Worm (Caenorhabditis elegans) whole organism, L3 larva: Measurements from ENCODE around the gene F38B2.3.
A peak's percentile ranks its signal among the peaks of the same experiment; 100 is the strongest.

Experiments used
- R02D3.7 ChIP-seq: fragments of 150-350 bp; optimal IDR thresholded peaks from 2 replicates; lab custom pipeline; 2014; ENCODE audit warnings: missing biosample characterization, missing genetic modification characterization
- ZK546.5 ChIP-seq: sonication (generic microtip); optimal IDR thresholded peaks from 2 replicates; lab custom pipeline; 2017; ENCODE audit warnings: missing biosample characterization, missing genetic modification characterization
- ama-1 ChIP-seq: fragments of 150-350 bp; optimal IDR thresholded peaks from 2 replicates; lab custom pipeline; 2018
- ceh-28 ChIP-seq: fragments of 150-350 bp; optimal IDR thresholded peaks from 2 replicates; lab custom pipeline; 2014; ENCODE audit warnings: missing biosample characterization, missing genetic modification reagents, missing genetic modification characterization
- ceh-82 ChIP-seq: fragments of 150-350 bp; optimal IDR thresholded peaks from 2 replicates; lab custom pipeline; 2014; ENCODE audit warnings: missing biosample characterization, missing genetic modification characterization
- ceh-9 ChIP-seq: sonication (generic microtip); optimal IDR thresholded peaks from 2 replicates; lab custom pipeline; 2018; ENCODE audit warnings: missing biosample characterization, missing genetic modification characterization
- daf-12 ChIP-seq: fragments of 150-350 bp; optimal IDR thresholded peaks from 2 replicates; lab custom pipeline; 2014; ENCODE audit warnings: missing biosample characterization, missing genetic modification reagents, missing genetic modification characterization
- egl-27 ChIP-seq: sonication (generic microtip); optimal IDR thresholded peaks from 4 replicates; lab custom pipeline; 2017; ENCODE audit warnings: missing biosample characterization, missing genetic modification reagents, missing genetic modification characterization
- elt-1 ChIP-seq: fragments of 150-350 bp; optimal IDR thresholded peaks from 2 replicates; lab custom pipeline; 2014; ENCODE audit warnings: missing biosample characterization, missing genetic modification characterization
- elt-2 ChIP-seq: sonication (generic microtip); optimal IDR thresholded peaks from 2 replicates; lab custom pipeline; 2016; ENCODE audit warnings: missing genetic modification reagents, mild to moderate bottlenecking, missing genetic modification characterization, missing compliant biosample characterization
- elt-3 ChIP-seq, 3 experiments: fragments of 150-350 bp in 1 of 3; sonication (generic microtip) in 2 of 3; optimal IDR thresholded peaks; 2 replicates in 2 of 3; 4 replicates in 1 of 3; lab custom pipeline; 2014 to 2017; ENCODE audit warnings: missing biosample characterization in 3 of 3, missing genetic modification characterization in 3 of 3
- eor-1 ChIP-seq, 2 experiments: fragments of 150-350 bp; optimal IDR thresholded peaks; 2 replicates each; lab custom pipeline; 2014 to 2018; ENCODE audit warnings: missing biosample characterization in 2 of 2, missing genetic modification characterization in 2 of 2
- fkh-10 ChIP-seq: sonication (generic microtip); optimal IDR thresholded peaks from 2 replicates; lab custom pipeline; 2017; ENCODE audit warnings: missing biosample characterization, missing genetic modification reagents, missing genetic modification characterization
- fkh-2 ChIP-seq: fragments of 150-350 bp; optimal IDR thresholded peaks from 2 replicates; lab custom pipeline; 2014; ENCODE audit warnings: missing biosample characterization, missing genetic modification reagents, missing genetic modification characterization
- fos-1 ChIP-seq: fragments of 150-350 bp; optimal IDR thresholded peaks from 2 replicates; lab custom pipeline; 2014; ENCODE audit warnings: missing biosample characterization, missing genetic modification characterization
- jun-1 ChIP-seq: fragments of 150-350 bp; optimal IDR thresholded peaks from 2 replicates; lab custom pipeline; 2014; ENCODE audit warnings: missing biosample characterization, missing genetic modification reagents, missing genetic modification characterization
- lin-39 ChIP-seq: fragments of 150-350 bp; optimal IDR thresholded peaks from 2 replicates; lab custom pipeline; 2018; ENCODE audit warnings: missing biosample characterization, missing genetic modification reagents, missing genetic modification characterization
- lsy-12 ChIP-seq: sonication (generic microtip); optimal IDR thresholded peaks from 2 replicates; lab custom pipeline; 2016; ENCODE audit warnings: mild to moderate bottlenecking, missing genetic modification characterization, missing compliant biosample characterization
- mdl-1 ChIP-seq: fragments of 150-350 bp; optimal IDR thresholded peaks from 2 replicates; lab custom pipeline; 2014; ENCODE audit warnings: missing biosample characterization, missing genetic modification characterization
- mml-1 ChIP-seq: fragments of 150-350 bp; sonication (generic microtip); optimal IDR thresholded peaks from 3 replicates; lab custom pipeline; 2014; ENCODE audit warnings: missing biosample characterization, missing genetic modification characterization
- nhr-11 ChIP-seq: fragments of 150-350 bp; optimal IDR thresholded peaks from 2 replicates; lab custom pipeline; 2014; ENCODE audit warnings: missing biosample characterization, missing genetic modification characterization
- nhr-12 ChIP-seq: fragments of 150-350 bp; optimal IDR thresholded peaks from 2 replicates; lab custom pipeline; 2014; ENCODE audit warnings: missing biosample characterization, missing genetic modification characterization
- nhr-25 ChIP-seq: sonication (generic microtip); optimal IDR thresholded peaks from 2 replicates; lab custom pipeline; 2017; ENCODE audit warnings: missing biosample characterization, missing genetic modification characterization
- nhr-28 ChIP-seq: fragments of 150-350 bp; optimal IDR thresholded peaks from 2 replicates; lab custom pipeline; 2014; ENCODE audit warnings: missing biosample characterization, missing genetic modification characterization
- nhr-43 ChIP-seq: sonication (generic microtip); optimal IDR thresholded peaks from 2 replicates; lab custom pipeline; 2016; ENCODE audit warnings: mild to moderate bottlenecking, missing genetic modification characterization, missing compliant biosample characterization; ENCODE audit not compliant: poor library complexity, severe bottlenecking
- nhr-67 ChIP-seq: fragments of 150-350 bp; optimal IDR thresholded peaks from 2 replicates; lab custom pipeline; 2014; ENCODE audit warnings: missing biosample characterization, missing genetic modification characterization
- nhr-76 ChIP-seq: fragments of 150-350 bp; sonication (generic microtip); optimal IDR thresholded peaks from 5 replicates; lab custom pipeline; 2014; ENCODE audit warnings: missing biosample characterization, missing genetic modification characterization
- nhr-77 ChIP-seq: fragments of 150-350 bp; optimal IDR thresholded peaks from 2 replicates; lab custom pipeline; 2014; ENCODE audit warnings: missing biosample characterization, missing genetic modification characterization
- pqm-1 ChIP-seq: fragments of 150-350 bp; optimal IDR thresholded peaks from 2 replicates; lab custom pipeline; 2017; ENCODE audit warnings: missing biosample characterization, missing genetic modification characterization, inconsistent platforms
- sea-2 ChIP-seq: fragments of 150-350 bp; sonication (generic microtip); optimal IDR thresholded peaks from 4 replicates; lab custom pipeline; 2014; ENCODE audit warnings: missing biosample characterization, missing genetic modification reagents, missing genetic modification characterization
- skn-1 ChIP-seq: fragments of 150-350 bp; optimal IDR thresholded peaks from 2 replicates; lab custom pipeline; 2014; ENCODE audit warnings: missing biosample characterization, missing genetic modification characterization
- snpc-4 ChIP-seq: fragments of 150-350 bp; optimal IDR thresholded peaks from 2 replicates; lab custom pipeline; 2014; ENCODE audit warnings: missing biosample characterization, missing genetic modification characterization
- unc-62 ChIP-seq: fragments of 150-350 bp; sonication (generic microtip); optimal IDR thresholded peaks from 4 replicates; lab custom pipeline; 2014; ENCODE audit warnings: missing biosample characterization, missing genetic modification reagents, missing genetic modification characterization
- zag-1 ChIP-seq: fragments of 150-350 bp; optimal IDR thresholded peaks from 2 replicates; lab custom pipeline; 2014; ENCODE audit warnings: missing biosample characterization, missing genetic modification characterization

The F38B2.3 gene

DNA sequence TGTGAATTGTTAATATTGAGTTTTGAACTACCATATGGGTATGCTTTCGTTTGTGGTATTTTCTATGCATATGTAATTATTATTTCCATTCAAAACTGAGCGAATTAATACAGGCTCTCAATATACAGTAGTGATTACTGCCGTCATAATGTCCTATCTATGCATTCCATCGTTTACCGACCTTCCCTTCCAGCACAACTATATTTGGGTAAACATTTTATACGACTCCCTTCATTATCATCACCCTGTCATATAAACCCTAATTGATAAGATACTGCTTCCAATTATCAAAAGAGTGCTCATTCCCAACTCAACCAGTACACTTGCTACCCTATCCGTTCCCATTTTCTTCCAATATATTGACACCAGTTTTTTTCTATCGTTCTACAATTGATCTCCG, 3.8 kb upstream of the F38B2.3 start:
- TF ChIP-seq jun-1 (tag; lab: Kevin White, UChicago): peak; percentile 6
- peak; percentile 59 for TF ChIP-seq pqm-1 (tag; lab: Kevin White, UChicago)
- peak; percentile 86 for TF ChIP-seq elt-2 (tag; lab: Kevin White, UChicago)
- TF ChIP-seq mml-1: no peak

DNA sequence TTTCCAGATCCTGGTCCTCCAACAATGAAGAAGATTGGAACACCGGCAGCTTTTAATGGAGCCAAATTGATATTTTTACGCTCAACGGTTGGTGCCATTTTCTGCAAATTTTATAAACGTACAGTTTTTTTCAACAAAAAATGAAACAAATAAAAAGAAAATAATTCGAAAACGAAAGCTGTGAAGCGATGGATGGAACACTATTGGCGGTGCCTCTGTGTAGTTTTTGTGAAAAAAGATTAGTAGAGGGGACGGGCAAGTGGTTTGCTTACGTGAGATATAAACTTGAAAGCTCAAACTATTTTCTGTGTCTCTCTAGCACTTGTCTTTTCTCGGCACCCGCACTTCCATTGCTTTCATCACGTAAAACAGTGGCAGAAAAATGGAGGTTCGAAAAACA, 1.5 kb upstream of the F38B2.3 start, which contains the start of gene F38B2.4:
Gene F38B2.4 (minus strand): TSS at position 101 of the 400 bp plus-strand sequence.
- no peak for TF ChIP-seq nhr-28 (tag; lab: Kevin White, UChicago)
- no peak for TF ChIP-seq nhr-12 (tag; lab: Kevin White, UChicago)
- no peak for TF ChIP-seq fkh-10 (GFP tag; lab: Kevin White, UChicago)
- no peak for TF ChIP-seq nhr-76 (tag; lab: Kevin White, UChicago)
- TF ChIP-seq lin-39 (tag; lab: Kevin White, UChicago): no peak
- TF ChIP-seq egl-27 (tag; lab: Kevin White, UChicago): no peak
- no peak for TF ChIP-seq elt-1 (tag; lab: Kevin White, UChicago)
- TF ChIP-seq, all 47 proteins: peak for 0

DNA sequence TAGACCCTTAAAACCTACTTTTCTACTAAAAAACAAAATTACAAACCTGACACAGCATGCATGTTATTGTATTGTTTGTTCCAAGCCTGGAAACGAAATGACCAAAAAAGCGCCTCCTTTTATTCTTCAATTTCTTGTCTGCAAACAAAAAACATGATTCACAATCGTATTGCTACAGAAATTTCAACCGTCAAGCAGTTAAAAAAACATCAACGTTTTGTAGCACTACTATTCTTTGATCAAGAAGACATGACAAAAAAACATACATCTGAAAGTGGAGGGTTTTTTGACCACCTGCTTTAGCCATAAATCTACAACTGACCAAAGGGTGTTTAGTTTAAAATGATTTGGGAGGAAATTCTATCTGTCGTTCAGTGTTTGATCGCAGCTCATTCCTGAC, 5.0 kb downstream of the F38B2.3 start, which contains the start of gene F38B2.6:
Gene F38B2.6 (minus strand): TSS at position 101 of the 400 bp plus-strand sequence.
- no peak for TF ChIP-seq ceh-82 (tag; lab: Kevin White, UChicago)
- TF ChIP-seq nhr-76 (tag; lab: Kevin White, UChicago): no peak
- TF ChIP-seq sea-2 (GFP tag; lab: Kevin White, UChicago): no peak
- TF ChIP-seq nhr-43 (tag; lab: Kevin White, UChicago): no peak
- no peak for TF ChIP-seq mml-1
- no peak for TF ChIP-seq nhr-77 (tag; lab: Kevin White, UChicago)
- TF ChIP-seq zag-1 (tag; lab: Kevin White, UChicago): no peak
- TF ChIP-seq nhr-25: no peak
- no peak for TF ChIP-seq R02D3.7 (tag; lab: Kevin White, UChicago)
- TF ChIP-seq fkh-2: no peak
- TF ChIP-seq ceh-9 (tag; lab: Kevin White, UChicago): no peak
- TF ChIP-seq skn-1 (tag; lab: Kevin White, UChicago): no peak
- TF ChIP-seq mdl-1 (tag; lab: Kevin White, UChicago): no peak
- no peak for TF ChIP-seq snpc-4
- TF ChIP-seq fos-1 (tag; lab: Kevin White, UChicago): no peak
- TF ChIP-seq, all 47 proteins: peak for 0

DNA sequence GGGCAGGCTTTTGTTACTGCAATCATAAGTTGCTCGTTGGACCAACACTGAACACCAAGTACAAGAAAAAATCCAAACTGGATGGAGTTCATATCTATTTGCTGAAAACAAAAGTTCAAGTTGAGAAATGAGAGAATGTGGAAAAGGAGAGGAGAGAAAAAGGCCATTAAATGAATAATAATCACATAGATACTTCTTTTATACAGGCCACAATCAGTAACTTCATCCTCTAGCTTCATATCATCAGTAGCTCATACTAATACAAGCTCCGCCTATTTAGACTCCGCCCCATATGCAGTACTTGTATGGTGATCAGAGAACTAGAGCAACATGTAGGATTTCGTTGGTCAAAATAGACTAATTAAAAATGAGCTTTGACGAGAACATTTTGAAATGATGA, 6.9 kb downstream of the F38B2.3 start, which contains the start of gene F38B2.2:
Gene F38B2.2 (minus strand): TSS at position 101 of the 400 bp plus-strand sequence.
- TF ChIP-seq nhr-11 (tag; lab: Kevin White, UChicago): no peak
- TF ChIP-seq egl-27 (tag; lab: Kevin White, UChicago): no peak
- TF ChIP-seq fkh-10 (GFP tag; lab: Kevin White, UChicago): no peak
- no peak for TF ChIP-seq lin-39 (tag; lab: Kevin White, UChicago)
- no peak for TF ChIP-seq lsy-12 (tag; lab: Kevin White, UChicago)
- TF ChIP-seq unc-62 (GFP tag; lab: Kevin White, UChicago): no peak
- TF ChIP-seq nhr-67: no peak
- no peak for TF ChIP-seq ceh-9 (tag; lab: Kevin White, UChicago)
- no peak for TF ChIP-seq ceh-82 (tag; lab: Kevin White, UChicago)
- TF ChIP-seq ZK546.5 (tag; lab: Kevin White, UChicago): no peak
- no peak for TF ChIP-seq elt-3 (tag; optimal IDR thresholded peaks at IDR 0.05; lab: Kevin White, UChicago)
- TF ChIP-seq ceh-28 (tag; lab: Kevin White, UChicago): no peak
- no peak for TF ChIP-seq ama-1

DNA sequence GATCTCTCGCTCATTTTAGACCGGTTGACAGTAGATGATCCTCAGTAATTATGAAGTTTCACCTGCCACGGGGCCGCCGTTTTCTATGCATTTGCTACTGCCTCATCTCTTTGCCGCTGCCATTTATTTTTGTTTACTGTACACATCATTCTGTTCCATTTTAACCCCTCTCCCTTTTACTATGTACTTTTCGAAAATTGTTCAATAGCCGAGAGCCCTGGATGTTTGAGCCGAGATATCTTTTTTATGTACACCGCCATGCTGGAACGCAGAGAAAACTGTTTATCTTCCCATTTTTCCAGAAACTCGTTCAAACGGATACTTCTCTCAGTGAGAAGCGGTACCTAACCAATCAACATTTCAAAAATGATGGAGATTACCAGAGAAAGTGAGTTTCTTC, 15.3 kb downstream of the F38B2.3 start, which contains the start of gene ifa-1:
Gene ifa-1 (plus strand): TSS at position 301 of the 400 bp plus-strand sequence.
- TF ChIP-seq daf-12 (tag; lab: Kevin White, UChicago) (no peak), unc-62 (GFP tag; lab: Kevin White, UChicago) (no peak), R02D3.7 (tag; lab: Kevin White, UChicago) (no peak), egl-27 (tag; lab: Kevin White, UChicago) (no peak), eor-1 (tag; optimal IDR thresholded peaks at IDR 0.05; lab: Kevin White, UChicago) (no peak), zag-1 (tag; lab: Kevin White, UChicago) (no peak), nhr-11 (tag; lab: Kevin White, UChicago) (no peak)
